Fruit fly (Drosophila melanogaster) whole organism, embryonic: Measurements from ENCODE around the gene CG13088.
A peak's percentile ranks its signal among the peaks of the same experiment; 100 is the strongest.

Experiments used
- CG1024 ChIP-seq: fragments of 200-800 bp; sonication (Bioruptor generic); IDR thresholded peaks from 2 replicates; pipeline ENCODE4 v1.3.6; 2022; ENCODE audit warnings: missing biosample characterization, missing genetic modification characterization
- CG11560 ChIP-seq: fragments of 200-800 bp; sonication (Bioruptor generic); IDR thresholded peaks from 3 replicates; pipeline ENCODE4 v1.3.6; 2022; ENCODE audit warnings: missing biosample characterization, missing genetic modification characterization
- CG11696 ChIP-seq: fragments of 200-800 bp; sonication (Bioruptor generic); IDR thresholded peaks from 2 replicates; pipeline ENCODE4 v1.3.6; 2022; ENCODE audit warnings: missing biosample characterization, missing genetic modification characterization
- CG12155 ChIP-seq: fragments of 200-800 bp; sonication (Bioruptor generic); optimal IDR thresholded peaks from 3 replicates; lab custom pipeline; 2016; ENCODE audit warnings: missing biosample characterization, missing genetic modification characterization
- CG12299 ChIP-seq: fragments of 200-800 bp; sonication (Bioruptor generic); optimal IDR thresholded peaks from 2 replicates; lab custom pipeline; 2018; ENCODE audit warnings: missing biosample characterization, mild to moderate bottlenecking, missing genetic modification characterization
- CG12769 ChIP-seq: fragments of 200-800 bp; sonication (Bioruptor generic); optimal IDR thresholded peaks from 2 replicates; lab custom pipeline; 2019; ENCODE audit warnings: missing biosample characterization, mild to moderate bottlenecking, missing genetic modification characterization, moderate library complexity
- CG1647 ChIP-seq: fragments of 200-800 bp; sonication (Bioruptor generic); optimal IDR thresholded peaks from 3 replicates; lab custom pipeline; 2016; ENCODE audit warnings: missing biosample characterization, missing genetic modification characterization
- CG18599 ChIP-seq: fragments of 200-800 bp; sonication (Bioruptor generic); optimal IDR thresholded peaks from 3 replicates; lab custom pipeline; 2017; ENCODE audit warnings: missing biosample characterization, missing genetic modification characterization, mild to moderate bottlenecking, moderate library complexity, missing genetic modification reagents
- CG3726 ChIP-seq: fragments of 200-800 bp; sonication (Bioruptor generic); IDR thresholded peaks from 3 replicates; pipeline ENCODE4, ENCODE4 v1.3.6; 2022; ENCODE audit warnings: missing biosample characterization, missing genetic modification characterization
- CG3995 ChIP-seq: fragments of 200-800 bp; sonication (Bioruptor generic); optimal IDR thresholded peaks from 3 replicates; lab custom pipeline; 2016; ENCODE audit warnings: missing biosample characterization, missing genetic modification characterization
- CG42726 ChIP-seq: fragments of 200-800 bp; sonication (Bioruptor generic); IDR thresholded peaks from 2 replicates; pipeline ENCODE4 v1.3.6; 2022; ENCODE audit warnings: missing biosample characterization, missing genetic modification characterization; ENCODE audit not compliant: partially characterized antibody
- CG4328 ChIP-seq: fragments of 200-800 bp; sonication (Bioruptor generic); optimal IDR thresholded peaks from 3 replicates; lab custom pipeline; 2017; ENCODE audit warnings: missing biosample characterization, missing genetic modification reagents, missing genetic modification characterization
- CG6813 ChIP-seq: fragments of 200-800 bp; sonication (Bioruptor generic); optimal IDR thresholded peaks from 2 replicates; lab custom pipeline; 2017; ENCODE audit warnings: missing biosample characterization, missing genetic modification characterization, mild to moderate bottlenecking, moderate library complexity, missing genetic modification reagents
- D ChIP-seq, 2 experiments: fragments of 200-800 bp in 1 of 2; fragments of >200 bp in 1 of 2; sonication (Bioruptor generic) in 1 of 2; optimal IDR thresholded peaks; 2 replicates in 1 of 2; 3 replicates in 1 of 2; lab custom pipeline; 2017; ENCODE audit warnings: mild to moderate bottlenecking in 1 of 2, missing biosample characterization in 1 of 2, missing genetic modification characterization in 1 of 2, missing genetic modification reagents in 1 of 2
- Deaf1 ChIP-seq: fragments of 200-800 bp; optimal IDR thresholded peaks from 3 replicates; lab custom pipeline; 2019; ENCODE audit warnings: missing biosample characterization, mild to moderate bottlenecking, missing genetic modification characterization, moderate library complexity
- E2f2 ChIP-seq: fragments of 200-800 bp; sonication (Bioruptor generic); IDR thresholded peaks from 2 replicates; pipeline ENCODE4 v1.3.6; 2022; ENCODE audit warnings: missing biosample characterization, missing genetic modification characterization
- Elba2 ChIP-seq: fragments of 200-800 bp; sonication (Bioruptor generic); optimal IDR thresholded peaks from 3 replicates; lab custom pipeline; 2016; ENCODE audit warnings: missing biosample characterization, missing genetic modification characterization
- Ets65A ChIP-seq: fragments of 200-800 bp; sonication (Bioruptor generic); peaks from one replicate; lab custom pipeline; 2016; ENCODE audit warnings: missing biosample characterization, missing genetic modification characterization
- Hey ChIP-seq: fragments of 200-800 bp; sonication (Bioruptor generic); optimal IDR thresholded peaks from 3 replicates; lab custom pipeline; 2018; ENCODE audit warnings: missing biosample characterization, mild to moderate bottlenecking, missing genetic modification characterization
- Hmr ChIP-seq: fragments of 200-800 bp; sonication (Bioruptor generic); optimal IDR thresholded peaks from 3 replicates; lab custom pipeline; 2017; ENCODE audit warnings: mild to moderate bottlenecking, missing biosample characterization, missing genetic modification reagents, missing genetic modification characterization
- Hr51 ChIP-seq, 2 experiments: fragments of 200-800 bp; sonication (Bioruptor generic); optimal IDR thresholded peaks; 2 replicates in 1 of 2; 3 replicates in 1 of 2; lab custom pipeline; 2016 to 2018; ENCODE audit warnings: missing biosample characterization in 2 of 2, missing genetic modification characterization in 2 of 2, mild to moderate bottlenecking in 1 of 2, moderate library complexity in 1 of 2
- Hr78 ChIP-seq, 2 experiments: fragments of 200-800 bp in 1 of 2; fragments of >200 bp in 1 of 2; sonication (Bioruptor generic) in 1 of 2; optimal IDR thresholded peaks; 2 replicates each; lab custom pipeline; 2017 to 2019; ENCODE audit warnings: missing biosample characterization in 2 of 2, missing genetic modification characterization in 2 of 2, mild to moderate bottlenecking in 1 of 2, moderate library complexity in 1 of 2
- Jarid2 ChIP-seq: fragments of 200-800 bp; sonication (Bioruptor generic); optimal IDR thresholded peaks from 3 replicates; lab custom pipeline; 2017; ENCODE audit warnings: mild to moderate bottlenecking, missing biosample characterization, missing genetic modification reagents, missing genetic modification characterization
- Kr ChIP-seq: fragments of 200-800 bp; sonication (Bioruptor generic); optimal IDR thresholded peaks from 2 replicates; lab custom pipeline; 2017; ENCODE audit warnings: missing biosample characterization, mild to moderate bottlenecking, missing genetic modification characterization
- Med ChIP-seq: fragments of 200-800 bp; sonication (Bioruptor generic); peaks from one replicate; lab custom pipeline; 2016; ENCODE audit warnings: missing biosample characterization, missing genetic modification characterization, mild to moderate bottlenecking, inconsistent platforms, moderate library complexity
- Nf-YA ChIP-seq: fragments of 200-800 bp; sonication (Bioruptor generic); IDR thresholded peaks from 2 replicates; pipeline ENCODE4 v1.3.6; 2022; ENCODE audit warnings: missing biosample characterization, missing genetic modification characterization
- Nf-YB ChIP-seq: fragments of 200-800 bp; sonication (Bioruptor generic); optimal IDR thresholded peaks from 3 replicates; lab custom pipeline; 2019; ENCODE audit warnings: missing biosample characterization, mild to moderate bottlenecking, missing genetic modification characterization, moderate library complexity
- Pdp1 ChIP-seq, 2 experiments: fragments of 200-800 bp; sonication (Bioruptor generic); optimal IDR thresholded peaks; 3 replicates each; lab custom pipeline; 2016; ENCODE audit warnings: missing biosample characterization in 2 of 2, missing genetic modification characterization in 2 of 2, mild to moderate bottlenecking in 1 of 2, moderate library complexity in 1 of 2
- Scr ChIP-seq: fragments of 200-800 bp; sonication (Bioruptor generic); IDR thresholded peaks from 2 replicates; pipeline ENCODE4 v1.3.6; 2022; ENCODE audit warnings: missing biosample characterization, missing genetic modification characterization; ENCODE audit not compliant: partially characterized antibody
- Six4 ChIP-seq: fragments of 200-800 bp; sonication (Bioruptor generic); optimal IDR thresholded peaks from 2 replicates; lab custom pipeline; 2016; ENCODE audit warnings: missing biosample characterization, missing genetic modification characterization
- Sox100B ChIP-seq: fragments of 200-800 bp; sonication (Bioruptor generic); optimal IDR thresholded peaks from 3 replicates; lab custom pipeline; 2018; ENCODE audit warnings: missing biosample characterization, mild to moderate bottlenecking, missing genetic modification characterization
- Taf1 ChIP-seq: fragments of 200-800 bp; sonication (Bioruptor generic); IDR thresholded peaks from 2 replicates; pipeline ENCODE4 v1.3.6; 2022; ENCODE audit warnings: missing biosample characterization, missing genetic modification characterization
- az2 ChIP-seq: fragments of 200-800 bp; sonication (Bioruptor generic); optimal IDR thresholded peaks from 3 replicates; lab custom pipeline; 2016; ENCODE audit warnings: missing biosample characterization, missing genetic modification characterization
- bsh ChIP-seq, 2 experiments: fragments of 200-800 bp; sonication (Bioruptor generic); optimal IDR thresholded peaks; 2 replicates each; lab custom pipeline; 2017 to 2018; ENCODE audit warnings: mild to moderate bottlenecking in 2 of 2, missing biosample characterization in 2 of 2, missing genetic modification characterization in 2 of 2, moderate library complexity in 1 of 2
- chm ChIP-seq: fragments of 200-800 bp; sonication (Bioruptor generic); IDR thresholded peaks from 2 replicates; pipeline ENCODE4 v1.3.6; 2022; ENCODE audit warnings: missing biosample characterization, missing genetic modification characterization
- ci ChIP-seq: fragments of 200-800 bp; sonication (Bioruptor generic); IDR thresholded peaks from 3 replicates; pipeline ENCODE4 v1.3.6; 2022; ENCODE audit warnings: missing biosample characterization, missing genetic modification characterization
- dmrt11E ChIP-seq: fragments of 200-800 bp; sonication (Bioruptor generic); optimal IDR thresholded peaks from 3 replicates; lab custom pipeline; 2018; ENCODE audit warnings: missing biosample characterization, mild to moderate bottlenecking, missing genetic modification characterization, moderate library complexity
- grau ChIP-seq: fragments of 200-800 bp; optimal IDR thresholded peaks from 3 replicates; lab custom pipeline; 2019; ENCODE audit warnings: missing biosample characterization, mild to moderate bottlenecking, missing genetic modification characterization, moderate library complexity
- hb ChIP-seq: fragments of 200-800 bp; sonication (Bioruptor generic); IDR thresholded peaks from 3 replicates; pipeline ENCODE4 v1.3.6; 2022; ENCODE audit warnings: missing biosample characterization, missing genetic modification characterization; ENCODE audit not compliant: partially characterized antibody
- jumu ChIP-seq: fragments of 200-800 bp; sonication (Bioruptor generic); optimal IDR thresholded peaks from 3 replicates; lab custom pipeline; 2016; ENCODE audit warnings: missing biosample characterization, missing genetic modification characterization
- kni ChIP-seq: fragments of 200-800 bp; sonication (Bioruptor generic); optimal IDR thresholded peaks from 3 replicates; lab custom pipeline; 2017; ENCODE audit warnings: mild to moderate bottlenecking, missing biosample characterization, missing genetic modification reagents, missing genetic modification characterization
- knrl ChIP-seq: fragments of 200-800 bp; sonication (Bioruptor generic); IDR thresholded peaks from 3 replicates; pipeline ENCODE4 v1.3.6; 2022; ENCODE audit warnings: missing biosample characterization, missing genetic modification characterization; ENCODE audit not compliant: partially characterized antibody
- pros ChIP-seq: fragments of 200-800 bp; sonication (Bioruptor generic); optimal IDR thresholded peaks from 3 replicates; lab custom pipeline; 2019; ENCODE audit warnings: missing biosample characterization, mild to moderate bottlenecking, missing genetic modification characterization, moderate library complexity
- pum ChIP-seq: fragments of 200-800 bp; sonication (Bioruptor generic); optimal IDR thresholded peaks from 2 replicates; lab custom pipeline; 2016; ENCODE audit warnings: missing biosample characterization, missing genetic modification characterization
- ro ChIP-seq: fragments of 200-800 bp; sonication (Bioruptor generic); IDR thresholded peaks from 2 replicates; pipeline ENCODE4 v1.3.6; 2022; ENCODE audit warnings: missing biosample characterization, missing genetic modification characterization
- sens ChIP-seq: fragments of 200-800 bp; sonication (Bioruptor generic); peaks from one replicate; lab custom pipeline; 2016; ENCODE audit warnings: missing biosample characterization, missing genetic modification characterization
- sqz ChIP-seq: fragments of 200-800 bp; sonication (Bioruptor generic); optimal IDR thresholded peaks from 3 replicates; lab custom pipeline; 2018; ENCODE audit warnings: missing biosample characterization, mild to moderate bottlenecking, missing genetic modification characterization
- zen ChIP-seq: fragments of 200-800 bp; sonication (Bioruptor generic); optimal IDR thresholded peaks from 3 replicates; lab custom pipeline; 2018; ENCODE audit warnings: missing biosample characterization, mild to moderate bottlenecking, missing genetic modification characterization, moderate library complexity

CG13088 gene

dm6 chr2L:8478379-8478778, 10.4 kb upstream of the CG13088 start (continued):
- TF ChIP-seq grau (tag; lab: Kevin White, UChicago): no peak
- no peak for TF ChIP-seq Six4 (GFP tag; lab: Kevin White, UChicago)
- TF ChIP-seq zen (tag; lab: Kevin White, UChicago): peak; percentile 42
- TF ChIP-seq dmrt11E (tag; lab: Kevin White, UChicago): no peak
- TF ChIP-seq chm (GFP tag; lab: Robert Waterston, UW): peak; percentile 46
- TF ChIP-seq Pdp1 (GFP tag; optimal IDR thresholded peaks at IDR 0.05; lab: Kevin White, UChicago): no peak
- no peak for TF ChIP-seq CG1024 (GFP tag; lab: Robert Waterston, UW)
- peak; percentile 24 for TF ChIP-seq Deaf1
- TF ChIP-seq CG42726 (GFP tag; lab: Robert Waterston, UW): no peak
- TF ChIP-seq Kr (GFP tag; lab: Kevin White, UChicago): no peak
- no peak for TF ChIP-seq CG3995 (GFP tag; lab: Kevin White, UChicago)
- peak; percentile 13 for TF ChIP-seq CG12155 (GFP tag; lab: Kevin White, UChicago)
- TF ChIP-seq ci (GFP tag; lab: Robert Waterston, UW): 0 out of 3 replicates have a peak, but pooled peaks have one; percentile 35
- peak; percentile 84 for TF ChIP-seq CG12769
- peak; percentile 44 for TF ChIP-seq Med (GFP tag; lab: Kevin White, UChicago)
- TF ChIP-seq ro (GFP tag; lab: Robert Waterston, UW): no peak
- no peak for TF ChIP-seq CG4328 (GFP tag; lab: Kevin White, UChicago)
- no peak for TF ChIP-seq CG11560 (tag; lab: Robert Waterston, UW)
- TF ChIP-seq Nf-YB: no peak
- TF ChIP-seq E2f2 (GFP tag; lab: Robert Waterston, UW): peak; percentile 30; the same call in 1 of the 2 replicates
- TF ChIP-seq Hr51 (GFP tag; optimal IDR thresholded peaks at IDR 0.05; lab: Kevin White, UChicago): no peak
- TF ChIP-seq sens (GFP tag; lab: Kevin White, UChicago): peak; percentile 9
- peak in 1 of 2 experiments; percentile 93 for TF ChIP-seq Hr78 (GFP tag; optimal IDR thresholded peaks at IDR 0.05; lab: Kevin White, UChicago)
- peak; percentile 75 for TF ChIP-seq kni
- no peak for TF ChIP-seq CG12299
- TF ChIP-seq CG11696: no peak
- TF ChIP-seq CG1647: no peak
- TF ChIP-seq Hey (tag; lab: Kevin White, UChicago): no peak
- no peak for TF ChIP-seq Taf1 (GFP tag; lab: Robert Waterston, UW)
- no peak for TF ChIP-seq Nf-YA
- TF ChIP-seq D (optimal IDR thresholded peaks at IDR 0.05; lab: Kevin White, UChicago): peak; percentile 15
- TF ChIP-seq D (GFP tag; optimal IDR thresholded peaks at IDR 0.05; lab: Kevin White, UChicago): no peak
- peak; percentile 55 for TF ChIP-seq Jarid2 (GFP tag; lab: Kevin White, UChicago)
- TF ChIP-seq pros (GFP tag; lab: Kevin White, UChicago): peak; percentile 71

dm6 chr2L:8478911-8479706, 9.7 kb upstream of the CG13088 start:
- TF ChIP-seq pum (no peak), Med (GFP tag; lab: Kevin White, UChicago) (peak; percentile 70), jumu (no peak), Scr (GFP tag; lab: Robert Waterston, UW) (no peak), Nf-YB (no peak), sqz (GFP tag; lab: Kevin White, UChicago) (peak; percentile 23), Elba2 (GFP tag; lab: Kevin White, UChicago) (peak; percentile 34), Sox100B (GFP tag; lab: Kevin White, UChicago) (no peak), CG6813 (GFP tag; lab: Kevin White, UChicago) (no peak), CG18599 (GFP tag; lab: Kevin White, UChicago) (no peak), CG3726 (no peak), CG12769 (peak; percentile 41), bsh (GFP tag; optimal IDR thresholded peaks at IDR 0.05; lab: Kevin White, UChicago) (peak in 1 of 2 experiments; percentile 96), Hmr (no peak), Ets65A (peak; percentile 9), knrl (GFP tag; lab: Robert Waterston, UW) (no peak), hb (GFP tag; lab: Robert Waterston, UW) (no peak), az2 (GFP tag; lab: Kevin White, UChicago) (no peak)
